Worm (Caenorhabditis elegans): ENCODE results near the gene bgnt-1.3.

Gene bgnt-1.3

DNA sequence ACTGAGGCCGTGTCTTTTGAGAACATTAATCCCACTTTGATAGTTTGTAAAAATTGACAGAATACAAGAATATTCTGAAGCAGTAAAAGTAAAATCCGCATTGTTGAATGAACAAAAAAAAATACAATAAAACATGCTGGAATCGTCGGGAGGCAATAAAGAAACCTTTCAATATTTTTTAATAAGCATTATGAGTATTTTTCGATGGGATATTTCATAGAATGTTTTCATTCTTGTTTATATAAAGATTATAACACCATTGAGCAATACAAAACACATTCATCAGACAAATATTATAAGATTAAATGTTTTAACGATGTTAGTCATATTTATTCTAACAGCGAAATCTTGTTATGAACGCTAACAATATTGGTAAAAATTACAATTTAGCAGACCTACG, 2.6 kb downstream of the bgnt-1.3 start, which contains the start of gene gcy-20:
gcy-20 (minus strand) TSS at position 101 of the 400 bp plus-strand sequence.
- TF ChIP-seq unc-62 (GFP tag; optimal IDR thresholded peaks at IDR 0.05), result no peak

- TF ChIP-seq unc-62 (GFP tag; optimal IDR thresholded peaks at IDR 0.05), result no peak
Measured at ce11 chrV:16249105-16249504, 7.2 kb downstream of the bgnt-1.3 start.

DNA sequence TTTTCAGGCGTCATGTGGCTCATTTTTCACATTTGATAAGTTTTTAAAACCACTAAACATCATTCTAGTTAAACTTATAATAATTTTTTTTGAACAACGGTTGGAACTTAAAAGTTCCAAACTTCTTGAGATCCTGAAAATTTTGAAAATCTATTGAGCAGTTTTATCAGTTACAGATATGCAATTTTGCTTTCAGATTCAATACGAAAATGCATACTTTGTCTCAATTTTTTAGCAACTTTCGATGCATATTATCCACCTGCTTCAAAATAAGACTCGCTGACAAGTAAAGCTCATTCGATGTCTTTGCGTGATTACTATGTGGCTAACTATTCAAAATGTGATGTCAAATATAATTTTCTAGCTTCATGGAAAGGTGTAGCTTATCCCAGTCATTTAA, 9.7 kb downstream of the bgnt-1.3 start, which contains the start of gene srh-95:
srh-95 (plus strand) TSS at position 301 of the 400 bp plus-strand sequence.
- no peak for TF ChIP-seq unc-62 (GFP tag; optimal IDR thresholded peaks at IDR 0.05)

ce11 chrV:16244078-16244477, 12.2 kb downstream of the bgnt-1.3 start, which contains the start of gene srh-104:
srh-104 (minus strand) TSS chrV:16244178.
- no peak for TF ChIP-seq unc-62 (GFP tag; optimal IDR thresholded peaks at IDR 0.05)

ce11 chrV:16237223-16237622, 19.1 kb downstream of the bgnt-1.3 start, which contains the start of gene F21H7.5:
F21H7.5 (plus strand) TSS chrV:16237523.
- TF ChIP-seq unc-62 (GFP tag; optimal IDR thresholded peaks at IDR 0.05), result no peak

ce11 chrV:16235647-16236046, 20.6 kb downstream of the bgnt-1.3 start, which contains the start of gene srh-98:
srh-98 (minus strand) TSS chrV:16235747.
- TF ChIP-seq unc-62 (GFP tag; optimal IDR thresholded peaks at IDR 0.05), result no peak

DNA sequence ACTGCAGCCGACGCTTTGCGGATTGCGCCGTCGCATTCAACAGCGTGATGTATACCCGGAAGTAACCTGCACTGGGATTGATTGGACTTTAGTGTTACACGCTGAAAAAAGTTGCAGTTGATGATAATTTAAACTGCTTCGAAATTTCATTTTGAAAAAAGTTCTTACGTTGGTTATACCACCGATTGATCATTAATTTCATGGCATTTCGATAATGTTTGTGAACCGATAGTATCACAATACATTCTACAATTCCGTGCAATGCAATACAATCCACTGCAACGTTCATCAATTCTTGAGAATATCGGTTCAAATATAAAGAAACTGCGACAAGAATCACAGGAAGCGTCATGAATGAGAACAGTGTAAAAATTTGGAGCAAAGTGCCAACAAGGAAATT, 21.2 kb downstream of the bgnt-1.3 start, which contains the start of gene F21H7.3:
F21H7.3 (minus strand) TSS at position 101 of the 400 bp plus-strand sequence.
- TF ChIP-seq unc-62 (GFP tag; optimal IDR thresholded peaks at IDR 0.05), result no peak

DNA sequence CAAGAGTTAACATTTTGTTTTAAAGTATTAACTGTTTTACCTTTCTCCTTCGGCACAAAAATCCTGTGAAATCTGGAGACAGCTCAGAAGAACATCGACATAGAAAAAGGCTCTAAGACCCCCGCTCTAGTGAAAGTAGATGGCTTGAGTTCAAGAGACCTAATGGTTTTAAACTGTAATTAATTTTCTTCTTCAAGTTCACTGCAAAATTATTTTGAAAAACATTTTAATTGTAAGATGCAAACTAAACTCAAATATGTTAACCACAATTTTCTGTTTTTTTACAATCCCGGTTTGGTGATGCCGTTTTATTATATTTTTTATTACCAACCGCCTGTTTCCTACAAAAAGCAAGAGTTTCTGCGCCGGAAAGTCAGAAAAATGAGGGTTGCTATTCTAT, 22.7 kb downstream of the bgnt-1.3 start, which contains the start of gene clec-233:
clec-233 (plus strand) TSS at position 301 of the 400 bp plus-strand sequence.
- TF ChIP-seq unc-62 (GFP tag; optimal IDR thresholded peaks at IDR 0.05), result no peak

DNA sequence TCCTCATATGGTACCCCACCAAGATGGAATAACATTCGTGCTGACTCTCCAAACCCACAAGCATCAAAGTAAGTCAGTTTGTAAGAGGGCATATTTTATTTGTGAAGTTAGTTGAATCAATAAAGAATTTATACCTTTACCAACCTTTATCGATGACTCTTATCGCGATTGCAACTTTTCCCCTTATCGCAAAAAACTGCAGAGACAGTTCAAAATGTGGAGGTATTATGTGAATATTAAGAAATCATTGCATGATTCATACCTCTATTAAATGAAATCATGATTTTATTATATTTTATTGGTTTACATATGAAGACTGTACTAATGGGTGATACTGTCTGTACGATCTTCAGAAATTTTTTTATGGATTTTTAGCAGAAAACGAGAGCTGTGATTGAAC, 24.1 kb downstream of the bgnt-1.3 start, which contains the start of gene gst-22:
gst-22 (minus strand) TSS at position 103 of the 400 bp plus-strand sequence.
- TF ChIP-seq unc-62 (GFP tag; optimal IDR thresholded peaks at IDR 0.05), result no peak

ce11 chrV:16229896-16230295, 26.4 kb downstream of the bgnt-1.3 start, which contains the start of the genes F21H7.2 and F21H7.12:
F21H7.2 (minus strand) TSS chrV:16229996.
F21H7.12 (plus strand) TSS chrV:16230165.
- TF ChIP-seq unc-62 (GFP tag; optimal IDR thresholded peaks at IDR 0.05), result no peak

- no peak for TF ChIP-seq unc-62 (GFP tag; optimal IDR thresholded peaks at IDR 0.05)
Measured at ce11 chrV:16229439-16229838, 26.9 kb downstream of the bgnt-1.3 start.

- TF ChIP-seq unc-62 (GFP tag; optimal IDR thresholded peaks at IDR 0.05), result no peak
Measured at ce11 chrV:16226581-16226980, 29.7 kb downstream of the bgnt-1.3 start, which contains the start of gene F11A5.13. F11A5.13 (minus strand) TSS chrV:16226681.

- TF ChIP-seq unc-62 (GFP tag; optimal IDR thresholded peaks at IDR 0.05), result no peak
Measured at ce11 chrV:16225524-16226116, 30.7 kb downstream of the bgnt-1.3 start.

- no peak for TF ChIP-seq unc-62 (GFP tag; optimal IDR thresholded peaks at IDR 0.05)
Measured at ce11 chrV:16224027-16224426, 32.3 kb downstream of the bgnt-1.3 start, which contains the start of gene stdh-2. stdh-2 (plus strand) TSS chrV:16224327.

ce11 chrV:16220020-16220419, 36.3 kb downstream of the bgnt-1.3 start:
- TF ChIP-seq unc-62 (GFP tag; optimal IDR thresholded peaks at IDR 0.05), result no peak

DNA sequence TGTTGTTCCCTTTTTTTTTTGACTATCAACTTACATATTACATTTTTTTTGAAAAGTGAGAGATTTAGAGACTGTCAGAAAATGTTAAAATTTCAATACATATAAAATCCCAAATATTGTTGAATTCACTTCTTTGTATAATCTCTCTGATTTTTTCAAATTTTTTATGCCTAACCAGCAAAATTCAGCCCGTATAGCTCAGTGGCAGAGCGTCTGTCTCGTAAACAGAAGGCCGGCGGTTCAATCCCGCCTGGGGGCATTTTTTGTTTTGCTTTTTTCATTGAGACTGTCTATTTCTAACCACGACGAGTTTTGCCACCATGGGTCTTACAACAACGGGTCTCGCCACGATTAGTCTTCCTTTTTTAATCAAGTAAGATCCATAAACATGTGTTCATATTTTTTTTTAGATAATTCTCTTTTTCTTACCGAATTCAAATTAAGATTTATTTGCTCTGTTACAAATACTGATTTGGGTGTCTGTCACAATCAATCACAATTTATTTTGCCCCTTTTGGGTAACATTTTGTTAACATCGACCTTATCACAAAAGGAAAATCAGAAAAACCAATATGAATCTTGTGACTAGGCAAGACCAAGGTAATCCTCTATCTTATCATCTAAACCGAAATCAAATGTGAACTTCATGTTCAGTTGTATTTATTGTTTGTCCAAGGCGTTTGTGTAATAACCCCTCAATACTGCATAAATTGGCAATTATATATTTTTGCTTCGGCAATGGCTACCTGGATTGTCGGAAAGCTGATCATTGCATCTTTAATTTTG, 37.1 kb downstream of the bgnt-1.3 start, which contains the start of gene glc-1:
glc-1 (plus strand) TSS at position 663 of the 786 bp plus-strand sequence.
- no peak for TF ChIP-seq unc-62 (GFP tag; optimal IDR thresholded peaks at IDR 0.05)

Measured in whole organism, dauer.